Fruit fly (Drosophila melanogaster) whole organism, embryonic: ENCODE measurements around the gene CG42272.

Experiments used
- Blimp-1 ChIP-seq: fragments of 200-800 bp; sonication (Bioruptor generic); optimal IDR thresholded peaks from 3 replicates; lab custom pipeline; 2018; ENCODE audit warnings: missing biosample characterization, missing genetic modification characterization, mild to moderate bottlenecking, moderate library complexity, missing genetic modification reagents
- CG10267 ChIP-seq: fragments of 200-800 bp; sonication (Bioruptor generic); optimal IDR thresholded peaks from 2 replicates; lab custom pipeline; 2018; ENCODE audit warnings: missing biosample characterization, mild to moderate bottlenecking, missing genetic modification characterization, moderate library complexity
- CG10543 ChIP-seq: fragments of 200-800 bp; sonication (Bioruptor generic); optimal IDR thresholded peaks from 3 replicates; lab custom pipeline; 2017; ENCODE audit warnings: missing biosample characterization, mild to moderate bottlenecking, missing genetic modification characterization, moderate library complexity
- CG14965 ChIP-seq: fragments of 200-800 bp; sonication (Bioruptor generic); optimal IDR thresholded peaks from 2 replicates; lab custom pipeline; 2016; ENCODE audit warnings: missing biosample characterization, missing genetic modification characterization, borderline replicate concordance
- CG15479 ChIP-seq: fragments of 200-800 bp; sonication (Bioruptor generic); optimal IDR thresholded peaks from 3 replicates; lab custom pipeline; 2019; ENCODE audit warnings: missing biosample characterization, mild to moderate bottlenecking, missing genetic modification characterization, moderate library complexity
- CG15601 ChIP-seq: fragments of 200-800 bp; sonication (Bioruptor generic); optimal IDR thresholded peaks from 3 replicates; lab custom pipeline; 2019; ENCODE audit warnings: missing biosample characterization, mild to moderate bottlenecking, missing genetic modification characterization, moderate library complexity
- CG15696 ChIP-seq: fragments of 200-800 bp; sonication (Bioruptor generic); optimal IDR thresholded peaks from 2 replicates; lab custom pipeline; 2019; ENCODE audit warnings: missing biosample characterization, mild to moderate bottlenecking, missing genetic modification characterization, moderate library complexity
- CG17361 ChIP-seq: fragments of 200-800 bp; sonication (Bioruptor generic); IDR thresholded peaks from 3 replicates; pipeline ENCODE4 v1.3.6; 2022; ENCODE audit warnings: missing biosample characterization, missing genetic modification characterization
- CG5180 ChIP-seq: fragments of 200-800 bp; sonication (Bioruptor generic); optimal IDR thresholded peaks from 3 replicates; lab custom pipeline; 2017; ENCODE audit warnings: missing biosample characterization, missing genetic modification characterization, mild to moderate bottlenecking, moderate library complexity, missing genetic modification reagents
- CG6689 ChIP-seq: fragments of 200-800 bp; sonication (Bioruptor generic); IDR thresholded peaks from 2 replicates; pipeline ENCODE4 v1.3.6; 2022; ENCODE audit warnings: missing biosample characterization, missing genetic modification characterization
- CG7372 ChIP-seq: fragments of 200-800 bp; sonication (Bioruptor generic); IDR thresholded peaks from 2 replicates; pipeline ENCODE4 v1.3.6; 2022; ENCODE audit warnings: missing biosample characterization, missing genetic modification characterization
- CG8290 ChIP-seq, 3 experiments: fragments of 200-800 bp; sonication (Bioruptor generic); optimal IDR thresholded peaks; 2 replicates each; lab custom pipeline; 2016 to 2019; ENCODE audit warnings: missing biosample characterization in 3 of 3, missing genetic modification characterization in 3 of 3, mild to moderate bottlenecking in 2 of 3, moderate library complexity in 1 of 3
- D19A ChIP-seq: fragments of 200-800 bp; optimal IDR thresholded peaks from 3 replicates; lab custom pipeline; 2019; ENCODE audit warnings: missing biosample characterization, mild to moderate bottlenecking, missing genetic modification characterization, moderate library complexity
- Deaf1 ChIP-seq: fragments of 200-800 bp; optimal IDR thresholded peaks from 3 replicates; lab custom pipeline; 2019; ENCODE audit warnings: missing biosample characterization, mild to moderate bottlenecking, missing genetic modification characterization, moderate library complexity
- Eip74EF ChIP-seq, 2 experiments: fragments of 200-800 bp in 1 of 2; fragments of >200 bp in 1 of 2; sonication (Bioruptor generic) in 1 of 2; optimal IDR thresholded peaks; 2 replicates each; lab custom pipeline; 2017 to 2019; ENCODE audit warnings: missing biosample characterization in 2 of 2, missing genetic modification characterization in 2 of 2, mild to moderate bottlenecking in 1 of 2, moderate library complexity in 1 of 2
- Ets65A ChIP-seq: fragments of 200-800 bp; sonication (Bioruptor generic); peaks from one replicate; lab custom pipeline; 2016; ENCODE audit warnings: missing biosample characterization, missing genetic modification characterization
- H2.0 ChIP-seq: fragments of 200-800 bp; sonication (Bioruptor generic); IDR thresholded peaks from 2 replicates; pipeline ENCODE4 v1.3.6; 2022; ENCODE audit warnings: missing biosample characterization, missing genetic modification characterization
- Hr51 ChIP-seq, 2 experiments: fragments of 200-800 bp; sonication (Bioruptor generic); optimal IDR thresholded peaks; 2 replicates in 1 of 2; 3 replicates in 1 of 2; lab custom pipeline; 2016 to 2018; ENCODE audit warnings: missing biosample characterization in 2 of 2, missing genetic modification characterization in 2 of 2, mild to moderate bottlenecking in 1 of 2, moderate library complexity in 1 of 2
- NFAT ChIP-seq: fragments of 200-800 bp; sonication (Bioruptor generic); IDR thresholded peaks from 2 replicates; pipeline ENCODE4 v1.3.6; 2022; ENCODE audit warnings: missing biosample characterization, missing genetic modification characterization
- Nf-YB ChIP-seq: fragments of 200-800 bp; sonication (Bioruptor generic); optimal IDR thresholded peaks from 3 replicates; lab custom pipeline; 2019; ENCODE audit warnings: missing biosample characterization, mild to moderate bottlenecking, missing genetic modification characterization, moderate library complexity
- Xrp1 ChIP-seq: fragments of 200-800 bp; sonication (Bioruptor generic); IDR thresholded peaks from 2 replicates; pipeline ENCODE4 v1.3.6; 2022; ENCODE audit warnings: missing biosample characterization, missing genetic modification characterization
- ci ChIP-seq: fragments of 200-800 bp; sonication (Bioruptor generic); IDR thresholded peaks from 3 replicates; pipeline ENCODE4 v1.3.6; 2022; ENCODE audit warnings: missing biosample characterization, missing genetic modification characterization
- corto ChIP-seq: fragments of 200-800 bp; sonication (Bioruptor generic); optimal IDR thresholded peaks from 2 replicates; lab custom pipeline; 2016; ENCODE audit warnings: missing biosample characterization, mild to moderate bottlenecking, missing genetic modification characterization, moderate library complexity
- crol ChIP-seq: fragments of 200-800 bp; sonication (Bioruptor generic); IDR thresholded peaks from 2 replicates; pipeline ENCODE4 v1.3.6; 2022; ENCODE audit warnings: missing biosample characterization, missing genetic modification characterization
- dati ChIP-seq: fragments of 200-800 bp; sonication (Bioruptor generic); IDR thresholded peaks from 2 replicates; pipeline ENCODE4 v1.3.6; 2022; ENCODE audit warnings: missing biosample characterization, missing genetic modification characterization
- grau ChIP-seq: fragments of 200-800 bp; optimal IDR thresholded peaks from 3 replicates; lab custom pipeline; 2019; ENCODE audit warnings: missing biosample characterization, mild to moderate bottlenecking, missing genetic modification characterization, moderate library complexity
- gt ChIP-seq: fragments of 200-800 bp; sonication (Bioruptor generic); IDR thresholded peaks from 2 replicates; pipeline ENCODE4 v1.3.6; 2022; ENCODE audit warnings: missing biosample characterization, missing genetic modification characterization
- kni ChIP-seq: fragments of 200-800 bp; sonication (Bioruptor generic); optimal IDR thresholded peaks from 3 replicates; lab custom pipeline; 2017; ENCODE audit warnings: mild to moderate bottlenecking, missing biosample characterization, missing genetic modification reagents, missing genetic modification characterization
- knrl ChIP-seq: fragments of 200-800 bp; sonication (Bioruptor generic); IDR thresholded peaks from 3 replicates; pipeline ENCODE4 v1.3.6; 2022; ENCODE audit warnings: missing biosample characterization, missing genetic modification characterization; ENCODE audit not compliant: partially characterized antibody
- lilli ChIP-seq: fragments of 200-800 bp; sonication (Bioruptor generic); optimal IDR thresholded peaks from 3 replicates; lab custom pipeline; 2016; ENCODE audit warnings: missing biosample characterization, missing genetic modification characterization
- lmd ChIP-seq: fragments of 200-800 bp; sonication (Bioruptor generic); IDR thresholded peaks from 2 replicates; pipeline ENCODE4 v1.3.6; 2022; ENCODE audit warnings: missing biosample characterization, missing genetic modification characterization
- prd ChIP-seq, 3 experiments: fragments of >200 bp in 2 of 3; fragments of 200-800 bp in 1 of 3; sonication (Bioruptor generic) in 1 of 3; optimal IDR thresholded peaks in 2 of 3; IDR thresholded peaks in 1 of 3; 2 replicates in 2 of 3; 3 replicates in 1 of 3; pipeline versions ENCODE4 v1.3.6 to Lab custom; 2017 to 2022; ENCODE audit warnings: missing biosample characterization in 1 of 3, missing genetic modification characterization in 1 of 3
- pros ChIP-seq: fragments of 200-800 bp; sonication (Bioruptor generic); optimal IDR thresholded peaks from 3 replicates; lab custom pipeline; 2019; ENCODE audit warnings: missing biosample characterization, mild to moderate bottlenecking, missing genetic modification characterization, moderate library complexity
- row ChIP-seq: fragments of 200-800 bp; sonication (Bioruptor generic); IDR thresholded peaks from 3 replicates; pipeline ENCODE4 v1.3.6; 2022; ENCODE audit warnings: missing biosample characterization, missing genetic modification characterization
- sens ChIP-seq: fragments of 200-800 bp; sonication (Bioruptor generic); peaks from one replicate; lab custom pipeline; 2016; ENCODE audit warnings: missing biosample characterization, missing genetic modification characterization
- sqz ChIP-seq: fragments of 200-800 bp; sonication (Bioruptor generic); optimal IDR thresholded peaks from 3 replicates; lab custom pipeline; 2018; ENCODE audit warnings: missing biosample characterization, mild to moderate bottlenecking, missing genetic modification characterization
- sr ChIP-seq: fragments of 200-800 bp; sonication (Bioruptor generic); IDR thresholded peaks from 3 replicates; pipeline ENCODE4 v1.3.6; 2022; ENCODE audit warnings: missing biosample characterization, missing genetic modification characterization
- yki ChIP-seq: fragments of >200 bp; optimal IDR thresholded peaks from 3 replicates; lab custom pipeline; 2018
- z ChIP-seq: fragments of 200-800 bp; sonication (Bioruptor generic); IDR thresholded peaks from 3 replicates; pipeline ENCODE4 v1.3.6; 2022; ENCODE audit warnings: missing biosample characterization, missing genetic modification characterization

Gene CG42272

dm6 chr3L:5845466-5845865 lies 42.6 kb downstream of the CG42272 start, which contains the start of gene vn (continued):
- TF ChIP-seq knrl (GFP tag; lab: Robert Waterston, UW), result peak; percentile 17; the same call in 1 of the 3 replicates
- no peak for TF ChIP-seq CG8290 (GFP tag; optimal IDR thresholded peaks at IDR 0.05; lab: Kevin White, UChicago)
- TF ChIP-seq CG8290 (tag; optimal IDR thresholded peaks at IDR 0.05; lab: Kevin White, UChicago), result peak in 1 of 2 experiments; percentile 52
- TF ChIP-seq CG10543 (GFP tag; lab: Kevin White, UChicago), result peak; percentile 54
- TF ChIP-seq CG15696, result no peak
- TF ChIP-seq Deaf1 (tag; lab: Kevin White, UChicago), result peak; percentile 97
- TF ChIP-seq CG5180 (GFP tag; lab: Kevin White, UChicago), result peak; percentile 99
- peak; percentile 20 for TF ChIP-seq grau (tag; lab: Kevin White, UChicago)
- no peak for TF ChIP-seq gt (GFP tag; lab: Robert Waterston, UW)
- TF ChIP-seq row, result peak; percentile 13; the same call in 1 of the 3 replicates
- peak; percentile 52; the same call in 1 of the 3 replicates for TF ChIP-seq ci (GFP tag; lab: Robert Waterston, UW)

- no peak for TF ChIP-seq Eip74EF (GFP tag; optimal IDR thresholded peaks at IDR 0.05; lab: Kevin White, UChicago)
- no peak for TF ChIP-seq NFAT (GFP tag; lab: Robert Waterston, UW)
- peak; percentile 4 for TF ChIP-seq sqz (GFP tag; lab: Kevin White, UChicago)
- TF ChIP-seq yki (lab: Kevin White, UChicago), result no peak
- no peak for TF ChIP-seq Nf-YB (GFP tag; lab: Kevin White, UChicago)
- no peak for TF ChIP-seq prd (optimal IDR thresholded peaks at IDR 0.05; lab: Kevin White, UChicago)
- TF ChIP-seq prd (GFP tag; IDR thresholded peaks at IDR 0.05; lab: Robert Waterston, UW), result no peak
- TF ChIP-seq H2.0 (GFP tag; lab: Robert Waterston, UW), result no peak
- TF ChIP-seq sr (GFP tag; lab: Robert Waterston, UW), result peak; percentile 28; the same call in 1 of the 3 replicates
- TF ChIP-seq lilli (GFP tag; lab: Kevin White, UChicago), result no peak
- TF ChIP-seq CG17361 (GFP tag; lab: Robert Waterston, UW), result no peak
- TF ChIP-seq Hr51 (GFP tag; optimal IDR thresholded peaks at IDR 0.05; lab: Kevin White, UChicago), result no peak
- peak; percentile 25 for TF ChIP-seq kni (GFP tag; lab: Kevin White, UChicago)
- TF ChIP-seq pros, result peak; percentile 16
- TF ChIP-seq lmd, result 0 out of 2 replicates have a peak, but pooled peaks have one; percentile 8
- TF ChIP-seq z, result peak; percentile 55; the same call in 1 of the 3 replicates
- TF ChIP-seq Blimp-1, result peak; percentile 13
- TF ChIP-seq crol (GFP tag; lab: Robert Waterston, UW), result no peak
- no peak for TF ChIP-seq CG10267 (tag; lab: Kevin White, UChicago)
- no peak for TF ChIP-seq dati
- no peak for TF ChIP-seq CG14965
- TF ChIP-seq CG7372 (GFP tag; lab: Robert Waterston, UW), result no peak
- TF ChIP-seq CG15601 (tag; lab: Kevin White, UChicago), result peak; percentile 25
- peak; percentile 65 for TF ChIP-seq sens (GFP tag; lab: Kevin White, UChicago)
These were observed 46.1 kb downstream of the CG42272 start for dm6 chr3L:5848929-5849328.

- TF ChIP-seq CG6689 (GFP tag; lab: Robert Waterston, UW) (no peak), corto (GFP tag; lab: Kevin White, UChicago) (peak; percentile 6)
These were observed 48.8 kb downstream of the CG42272 start for dm6 chr3L:5851636-5852035.

dm6 chr3L:5855098-5855497 lies 52.3 kb downstream of the CG42272 start:
- TF ChIP-seq sens (GFP tag; lab: Kevin White, UChicago), result peak; percentile 21
- peak; percentile 17 for TF ChIP-seq D19A (tag; lab: Kevin White, UChicago)
- TF ChIP-seq Ets65A (GFP tag; lab: Kevin White, UChicago), result peak; percentile 64
- 0 out of 2 replicates have a peak, but pooled peaks have one; percentile 9 for TF ChIP-seq Xrp1 (GFP tag; lab: Robert Waterston, UW)
- TF ChIP-seq CG15479, result no peak
